Fruit fly (Drosophila melanogaster) whole organism, prepupa: ENCODE measurements around the gene eIF4H2.

ENCODE experiments used
- CG10631 ChIP-seq: fragments of 200-800 bp; sonication (Bioruptor generic); optimal IDR thresholded peaks from 2 replicates; lab custom pipeline; 2016; ENCODE audit warnings: missing biosample characterization, missing genetic modification characterization
- CG11294 ChIP-seq: fragments of 200-800 bp; sonication (Bioruptor generic); IDR thresholded peaks from 2 replicates; pipeline ENCODE4 v1.3.6; 2022; ENCODE audit warnings: missing biosample characterization, missing genetic modification characterization
- CG11762 ChIP-seq: fragments of 200-800 bp; sonication (Bioruptor generic); optimal IDR thresholded peaks from 3 replicates; lab custom pipeline; 2016; ENCODE audit warnings: missing biosample characterization, missing genetic modification characterization; ENCODE audit not compliant: insufficient read depth
- CG15336 ChIP-seq: fragments of 200-800 bp; sonication (Bioruptor generic); IDR thresholded peaks from 2 replicates; pipeline ENCODE4 v1.3.6; 2022; ENCODE audit warnings: missing biosample characterization, missing genetic modification characterization
- CG1621 ChIP-seq: fragments of 200-800 bp; sonication (Bioruptor generic); optimal IDR thresholded peaks from 3 replicates; lab custom pipeline; 2018; ENCODE audit warnings: missing biosample characterization, mild to moderate bottlenecking, missing genetic modification characterization
- CG16779 ChIP-seq: fragments of 200-800 bp; sonication (Bioruptor generic); optimal IDR thresholded peaks from 3 replicates; lab custom pipeline; 2017; ENCODE audit warnings: missing biosample characterization, mild to moderate bottlenecking, missing genetic modification characterization
- CG31627 ChIP-seq: fragments of 200-800 bp; sonication (Bioruptor generic); optimal IDR thresholded peaks from 3 replicates; lab custom pipeline; 2016; ENCODE audit warnings: missing biosample characterization, missing genetic modification characterization
- CG32006 ChIP-seq: fragments of 200-800 bp; sonication (Bioruptor generic); optimal IDR thresholded peaks from 3 replicates; lab custom pipeline; 2017; ENCODE audit warnings: missing biosample characterization, mild to moderate bottlenecking, missing genetic modification characterization
- CG34406 ChIP-seq: fragments of 200-800 bp; sonication (Bioruptor generic); optimal IDR thresholded peaks from 3 replicates; lab custom pipeline; 2016; ENCODE audit warnings: missing biosample characterization, missing genetic modification characterization
- CG3919 ChIP-seq: fragments of 200-800 bp; sonication (Bioruptor generic); optimal IDR thresholded peaks from 3 replicates; lab custom pipeline; 2016; ENCODE audit warnings: missing biosample characterization, missing genetic modification characterization
- CG4318 ChIP-seq: fragments of 200-800 bp; sonication (Bioruptor generic); optimal IDR thresholded peaks from 3 replicates; lab custom pipeline; 2017; ENCODE audit warnings: missing biosample characterization, mild to moderate bottlenecking, missing genetic modification characterization
- CG6163 ChIP-seq: fragments of 200-800 bp; sonication (Bioruptor generic); IDR thresholded peaks from 3 replicates; pipeline ENCODE4 v1.3.6; 2022; ENCODE audit warnings: missing biosample characterization, missing genetic modification characterization
- CG6792 ChIP-seq: fragments of 200-800 bp; sonication (Bioruptor generic); optimal IDR thresholded peaks from 3 replicates; lab custom pipeline; 2016; ENCODE audit warnings: missing biosample characterization, missing genetic modification characterization
- CG6808 ChIP-seq: fragments of 200-800 bp; sonication (Bioruptor generic); optimal IDR thresholded peaks from 3 replicates; lab custom pipeline; 2017; ENCODE audit warnings: missing biosample characterization, missing genetic modification characterization, mild to moderate bottlenecking, moderate library complexity, missing genetic modification reagents
- CG6854 ChIP-seq: fragments of 200-800 bp; sonication (Bioruptor generic); optimal IDR thresholded peaks from 2 replicates; lab custom pipeline; 2017; ENCODE audit warnings: missing biosample characterization, mild to moderate bottlenecking, missing genetic modification characterization
- CG7368 ChIP-seq: fragments of 200-800 bp; sonication (Bioruptor generic); optimal IDR thresholded peaks from 3 replicates; lab custom pipeline; 2016; ENCODE audit warnings: missing biosample characterization, missing genetic modification characterization
- CG8119 ChIP-seq: fragments of 200-800 bp; sonication (Bioruptor generic); IDR thresholded peaks from 3 replicates; pipeline ENCODE4 v1.3.6; 2022; ENCODE audit warnings: missing biosample characterization, missing genetic modification characterization
- CG8319 ChIP-seq: fragments of 200-800 bp; sonication (Bioruptor generic); optimal IDR thresholded peaks from 3 replicates; lab custom pipeline; 2016; ENCODE audit warnings: missing biosample characterization, missing genetic modification characterization
- CG8632 ChIP-seq: fragments of 200-800 bp; sonication (Bioruptor generic); optimal IDR thresholded peaks from 3 replicates; lab custom pipeline; 2016; ENCODE audit warnings: missing biosample characterization, missing genetic modification characterization
- CG9139 ChIP-seq: fragments of 200-800 bp; sonication (Bioruptor generic); optimal IDR thresholded peaks from 3 replicates; lab custom pipeline; 2017; ENCODE audit warnings: missing biosample characterization, mild to moderate bottlenecking, missing genetic modification characterization
- Eip75B ChIP-seq: fragments of 200-800 bp; sonication (Bioruptor generic); optimal IDR thresholded peaks from 3 replicates; lab custom pipeline; 2016; ENCODE audit warnings: missing biosample characterization, missing genetic modification characterization
- Eip78C ChIP-seq: fragments of 200-800 bp; sonication (Bioruptor generic); peaks from one replicate; lab custom pipeline; 2016; ENCODE audit warnings: missing biosample characterization, missing genetic modification characterization
- Eip93F ChIP-seq: fragments of 200-800 bp; sonication (Bioruptor generic); optimal IDR thresholded peaks from 2 replicates; lab custom pipeline; 2016; ENCODE audit warnings: missing biosample characterization, mild to moderate bottlenecking, missing genetic modification characterization
- Ets21C ChIP-seq: fragments of 200-800 bp; sonication (Bioruptor generic); optimal IDR thresholded peaks from 3 replicates; lab custom pipeline; 2016; ENCODE audit warnings: missing biosample characterization, missing genetic modification characterization
- Gug ChIP-seq: fragments of 200-800 bp; sonication (Bioruptor generic); IDR thresholded peaks from 2 replicates; pipeline ENCODE4 v1.3.6; 2022; ENCODE audit warnings: missing biosample characterization, missing genetic modification characterization
- Hr38 ChIP-seq: sonication (Bioruptor generic); optimal IDR thresholded peaks from 2 replicates; lab custom pipeline; 2016; ENCODE audit warnings: missing biosample characterization, missing genetic modification characterization
- Hr39 ChIP-seq: fragments of 200-800 bp; sonication (Bioruptor generic); optimal IDR thresholded peaks from 2 replicates; lab custom pipeline; 2016; ENCODE audit warnings: missing biosample characterization, missing genetic modification characterization
- Hr4 ChIP-seq: fragments of 200-800 bp; sonication (Bioruptor generic); optimal IDR thresholded peaks from 3 replicates; lab custom pipeline; 2016; ENCODE audit warnings: missing biosample characterization, missing genetic modification characterization
- Lpt ChIP-seq: fragments of 200-800 bp; sonication (Bioruptor generic); optimal IDR thresholded peaks from 3 replicates; lab custom pipeline; 2016; ENCODE audit warnings: missing biosample characterization, missing genetic modification characterization
- Met ChIP-seq: fragments of 200-800 bp; sonication (Bioruptor generic); optimal IDR thresholded peaks from 3 replicates; lab custom pipeline; 2016; ENCODE audit warnings: missing biosample characterization, missing genetic modification characterization
- OdsH ChIP-seq: fragments of 200-800 bp; sonication (Bioruptor generic); optimal IDR thresholded peaks from 3 replicates; lab custom pipeline; 2016; ENCODE audit warnings: missing biosample characterization, missing genetic modification characterization
- Smox ChIP-seq: fragments of 200-800 bp; sonication (Bioruptor generic); optimal IDR thresholded peaks from 3 replicates; lab custom pipeline; 2016; ENCODE audit warnings: missing biosample characterization, missing genetic modification characterization
- Sox102F ChIP-seq: fragments of 200-800 bp; sonication (Bioruptor generic); optimal IDR thresholded peaks from 2 replicates; lab custom pipeline; 2016; ENCODE audit warnings: missing biosample characterization, mild to moderate bottlenecking, missing genetic modification characterization
- Sox14 ChIP-seq: fragments of 200-800 bp; sonication (Bioruptor generic); optimal IDR thresholded peaks from 3 replicates; lab custom pipeline; 2016; ENCODE audit warnings: missing biosample characterization, missing genetic modification characterization
- acj6 ChIP-seq: fragments of 200-800 bp; sonication (Bioruptor generic); optimal IDR thresholded peaks from 3 replicates; lab custom pipeline; 2016; ENCODE audit warnings: missing biosample characterization, missing genetic modification characterization
- cyc ChIP-seq: fragments of 200-800 bp; sonication (Bioruptor generic); optimal IDR thresholded peaks from 3 replicates; lab custom pipeline; 2016; ENCODE audit warnings: missing biosample characterization, missing genetic modification characterization
- dac ChIP-seq: fragments of 200-800 bp; sonication (Bioruptor generic); optimal IDR thresholded peaks from 2 replicates; lab custom pipeline; 2017; ENCODE audit warnings: missing biosample characterization, mild to moderate bottlenecking, missing genetic modification characterization
- eg ChIP-seq: fragments of 200-800 bp; sonication (Bioruptor generic); IDR thresholded peaks from 3 replicates; pipeline ENCODE4 v1.3.6; 2022; ENCODE audit warnings: missing biosample characterization, missing genetic modification characterization
- esn ChIP-seq: fragments of 200-800 bp; sonication (Bioruptor generic); optimal IDR thresholded peaks from 2 replicates; lab custom pipeline; 2016; ENCODE audit warnings: missing biosample characterization, mild to moderate bottlenecking, missing genetic modification characterization, moderate library complexity
- fd59A ChIP-seq: fragments of 200-800 bp; sonication (Bioruptor generic); optimal IDR thresholded peaks from 2 replicates; lab custom pipeline; 2017; ENCODE audit warnings: missing biosample characterization, mild to moderate bottlenecking, missing genetic modification characterization, missing genetic modification reagents
- fd85E ChIP-seq: fragments of 200-800 bp; sonication (Bioruptor generic); optimal IDR thresholded peaks from 3 replicates; lab custom pipeline; 2016; ENCODE audit warnings: missing biosample characterization, missing genetic modification characterization
- fkh ChIP-seq: fragments of 200-800 bp; sonication (Bioruptor generic); optimal IDR thresholded peaks from 3 replicates; lab custom pipeline; 2017; ENCODE audit warnings: missing biosample characterization, mild to moderate bottlenecking, missing genetic modification characterization, moderate library complexity
- lz ChIP-seq: fragments of 200-800 bp; sonication (Bioruptor generic); optimal IDR thresholded peaks from 3 replicates; lab custom pipeline; 2016; ENCODE audit warnings: missing biosample characterization, missing genetic modification characterization
- pdm3 ChIP-seq: fragments of 200-800 bp; sonication (Bioruptor generic); optimal IDR thresholded peaks from 3 replicates; lab custom pipeline; 2016; ENCODE audit warnings: missing biosample characterization, missing genetic modification characterization
- ss ChIP-seq, 2 experiments: fragments of 200-800 bp; sonication (Bioruptor generic); optimal IDR thresholded peaks; 2 replicates in 1 of 2; 3 replicates in 1 of 2; lab custom pipeline; 2017 to 2018; ENCODE audit warnings: mild to moderate bottlenecking in 2 of 2, missing biosample characterization in 2 of 2, missing genetic modification characterization in 2 of 2, moderate library complexity in 1 of 2
- svp ChIP-seq: fragments of 200-800 bp; sonication (Bioruptor generic); peaks from one replicate; lab custom pipeline; 2016; ENCODE audit warnings: missing biosample characterization, missing genetic modification characterization
- topi ChIP-seq: fragments of 200-800 bp; sonication (Bioruptor generic); optimal IDR thresholded peaks from 3 replicates; lab custom pipeline; 2016; ENCODE audit warnings: missing biosample characterization, missing genetic modification characterization
- vri ChIP-seq: fragments of 200-800 bp; sonication (Bioruptor generic); optimal IDR thresholded peaks from 3 replicates; lab custom pipeline; 2016; ENCODE audit warnings: missing biosample characterization, mild to moderate bottlenecking, missing genetic modification characterization

The eIF4H2 gene

DNA sequence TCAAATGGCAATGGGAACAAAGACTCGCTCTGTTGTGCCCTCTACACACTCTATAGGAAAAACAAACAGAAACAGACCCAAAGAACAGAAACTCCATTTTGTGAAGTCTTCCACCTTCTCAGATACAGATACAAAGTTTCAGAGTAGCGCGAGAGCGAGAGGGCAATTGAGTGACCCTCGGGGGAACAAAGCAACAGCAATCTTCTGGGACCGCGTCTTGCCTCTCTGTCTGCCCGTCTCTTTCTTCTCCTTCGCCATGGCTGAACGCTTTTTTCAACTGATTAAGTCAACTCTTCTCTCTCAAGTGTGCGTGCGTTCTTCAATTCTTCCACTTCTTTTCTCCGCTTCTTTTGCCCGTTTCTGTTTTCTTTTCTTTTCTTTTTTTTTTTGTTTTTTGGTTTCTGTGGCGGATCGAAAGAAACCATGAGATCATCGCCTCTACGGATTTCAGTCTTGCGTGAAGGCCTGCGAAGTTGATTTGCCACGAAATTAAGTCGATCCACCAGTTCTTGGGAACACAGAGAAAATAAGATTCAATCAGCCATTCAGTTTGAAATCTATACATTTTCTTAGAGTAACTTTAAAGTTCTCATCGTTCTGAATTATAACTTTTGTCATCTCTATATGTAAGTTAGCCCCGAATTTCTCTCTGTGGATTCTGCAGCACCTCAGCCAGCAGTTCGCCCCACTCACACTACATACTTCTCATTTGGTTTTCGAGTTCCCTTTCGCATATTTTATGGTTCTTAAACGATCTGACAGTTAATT is 47.1 kb downstream of the eIF4H2 start (continued):
- TF ChIP-seq OdsH (no peak), CG8119 (GFP tag; lab: Robert Waterston, UW) (0 out of 3 replicates have a peak, but pooled peaks have one; percentile 23), CG16779 (tag; lab: Kevin White, UChicago) (no peak), CG8319 (GFP tag; lab: Kevin White, UChicago) (peak; percentile 31), Smox (GFP tag; lab: Kevin White, UChicago) (no peak), CG8632 (GFP tag; lab: Kevin White, UChicago) (no peak), Sox14 (GFP tag; lab: Kevin White, UChicago) (peak; percentile 78), Eip75B (peak; percentile 3), fkh (GFP tag; lab: Kevin White, UChicago) (no peak)

dm6 chr3R:30775249-30775648 is 49.4 kb downstream of the eIF4H2 start:
- peak; percentile 8 for TF ChIP-seq CG8632 (GFP tag; lab: Kevin White, UChicago)
- TF ChIP-seq CG3919 (GFP tag; lab: Kevin White, UChicago), result peak; percentile 22
- TF ChIP-seq topi (GFP tag; lab: Kevin White, UChicago), result no peak
- peak; percentile 49 for TF ChIP-seq Sox14 (GFP tag; lab: Kevin White, UChicago)
- no peak for TF ChIP-seq dac (GFP tag; lab: Kevin White, UChicago)
- TF ChIP-seq svp (GFP tag; lab: Kevin White, UChicago), result peak; percentile 72
- TF ChIP-seq CG6854, result no peak
- no peak for TF ChIP-seq ss (GFP tag; optimal IDR thresholded peaks at IDR 0.05; lab: Kevin White, UChicago)
- peak; percentile 15 for TF ChIP-seq OdsH
- no peak for TF ChIP-seq CG11762
- peak; percentile 36 for TF ChIP-seq esn (GFP tag; lab: Kevin White, UChicago)
- peak; percentile 43; the same call in 1 of the 2 replicates for TF ChIP-seq CG15336
- no peak for TF ChIP-seq CG4318
- peak; percentile 13 for TF ChIP-seq Eip75B
- TF ChIP-seq cyc (GFP tag; lab: Kevin White, UChicago), result no peak
- peak; percentile 84 for TF ChIP-seq Eip78C (GFP tag; lab: Kevin White, UChicago)
- no peak for TF ChIP-seq Eip93F (GFP tag; lab: Kevin White, UChicago)
- TF ChIP-seq CG9139 (GFP tag; lab: Kevin White, UChicago), result no peak
- no peak for TF ChIP-seq Gug (GFP tag; lab: Robert Waterston, UW)
- no peak for TF ChIP-seq Lpt (GFP tag; lab: Kevin White, UChicago)
- TF ChIP-seq pdm3 (GFP tag; lab: Kevin White, UChicago), result peak; percentile 6
- TF ChIP-seq CG8319 (GFP tag; lab: Kevin White, UChicago), result no peak
- TF ChIP-seq eg (GFP tag; lab: Robert Waterston, UW), result peak; percentile 57; the same call in 2 of the 3 replicates
- TF ChIP-seq CG32006 (GFP tag; lab: Kevin White, UChicago), result peak; percentile 44
- TF ChIP-seq CG6792, result peak; percentile 10
- TF ChIP-seq CG6163 (GFP tag; lab: Robert Waterston, UW), result peak; percentile 45; the same call in 1 of the 3 replicates
- TF ChIP-seq vri (GFP tag; lab: Kevin White, UChicago), result no peak
- no peak for TF ChIP-seq CG34406 (GFP tag; lab: Kevin White, UChicago)
- no peak for TF ChIP-seq CG8119 (GFP tag; lab: Robert Waterston, UW)
- peak; percentile 10 for TF ChIP-seq Sox102F (GFP tag; lab: Kevin White, UChicago)
- no peak for TF ChIP-seq Ets21C (GFP tag; lab: Kevin White, UChicago)
- no peak for TF ChIP-seq CG1621 (tag; lab: Kevin White, UChicago)
- no peak for TF ChIP-seq Smox (GFP tag; lab: Kevin White, UChicago)
- no peak for TF ChIP-seq CG6808 (GFP tag; lab: Kevin White, UChicago)
- TF ChIP-seq lz (GFP tag; lab: Kevin White, UChicago), result no peak
- no peak for TF ChIP-seq fd59A (GFP tag; lab: Kevin White, UChicago)
- no peak for TF ChIP-seq Hr38 (GFP tag; lab: Kevin White, UChicago)
- peak; percentile 24 for TF ChIP-seq CG10631 (GFP tag; lab: Kevin White, UChicago)
- peak; percentile 16 for TF ChIP-seq CG31627 (GFP tag; lab: Kevin White, UChicago)
- TF ChIP-seq fd85E (GFP tag; lab: Kevin White, UChicago), result no peak
- TF ChIP-seq Met, result no peak
- no peak for TF ChIP-seq CG7368 (GFP tag; lab: Kevin White, UChicago)
- TF ChIP-seq acj6 (GFP tag; lab: Kevin White, UChicago), result peak; percentile 20
- peak; percentile 2 for TF ChIP-seq Hr39 (GFP tag; lab: Kevin White, UChicago)
- TF ChIP-seq CG11294 (GFP tag; lab: Robert Waterston, UW), result no peak
- TF ChIP-seq Hr4, result peak; percentile 42
